Fruit fly (Drosophila melanogaster) whole organism, embryonic: ENCODE results near the gene CG12017.
A peak's percentile ranks its signal among the peaks of the same experiment; 100 is the strongest.

ENCODE experiments used
- B-H2 ChIP-seq: fragments of 200-800 bp; sonication (Bioruptor generic); optimal IDR thresholded peaks from 2 replicates; lab custom pipeline; 2018; ENCODE audit warnings: missing biosample characterization, mild to moderate bottlenecking, missing genetic modification characterization
- Bgb ChIP-seq: fragments of 200-800 bp; sonication (Bioruptor generic); IDR thresholded peaks from 2 replicates; pipeline ENCODE4 v1.3.6; 2022; ENCODE audit warnings: missing biosample characterization, missing genetic modification characterization; ENCODE audit not compliant: partially characterized antibody
- CG11085 ChIP-seq: fragments of 200-800 bp; sonication (Bioruptor generic); IDR thresholded peaks from 2 replicates; pipeline ENCODE4 v1.3.6; 2022; ENCODE audit warnings: missing biosample characterization, missing genetic modification characterization
- CG17361 ChIP-seq: fragments of 200-800 bp; sonication (Bioruptor generic); IDR thresholded peaks from 3 replicates; pipeline ENCODE4 v1.3.6; 2022; ENCODE audit warnings: missing biosample characterization, missing genetic modification characterization
- CG17385 ChIP-seq: fragments of 200-800 bp; sonication (Bioruptor generic); optimal IDR thresholded peaks from 3 replicates; lab custom pipeline; 2018; ENCODE audit warnings: missing biosample characterization, mild to moderate bottlenecking, missing genetic modification characterization
- CG18599 ChIP-seq: fragments of 200-800 bp; sonication (Bioruptor generic); optimal IDR thresholded peaks from 3 replicates; lab custom pipeline; 2017; ENCODE audit warnings: missing biosample characterization, missing genetic modification characterization, mild to moderate bottlenecking, moderate library complexity, missing genetic modification reagents
- CG2199 ChIP-seq: fragments of 200-800 bp; sonication (Bioruptor generic); IDR thresholded peaks from 3 replicates; pipeline ENCODE4 v1.3.6; 2022; ENCODE audit warnings: missing biosample characterization, missing genetic modification characterization
- CG7987 ChIP-seq: fragments of 200-800 bp; sonication (Bioruptor generic); optimal IDR thresholded peaks from 2 replicates; lab custom pipeline; 2018; ENCODE audit warnings: missing biosample characterization, mild to moderate bottlenecking, missing genetic modification characterization, moderate library complexity
- CG8478 ChIP-seq: fragments of >200 bp; optimal IDR thresholded peaks from 2 replicates; lab custom pipeline; 2018
- CG8765 ChIP-seq: fragments of 200-800 bp; sonication (Bioruptor generic); IDR thresholded peaks from 2 replicates; pipeline ENCODE4 v1.3.6; 2022; ENCODE audit warnings: missing biosample characterization, missing genetic modification characterization
- E2f2 ChIP-seq: fragments of 200-800 bp; sonication (Bioruptor generic); IDR thresholded peaks from 2 replicates; pipeline ENCODE4 v1.3.6; 2022; ENCODE audit warnings: missing biosample characterization, missing genetic modification characterization
- ERR ChIP-seq: fragments of 200-800 bp; sonication (Bioruptor generic); optimal IDR thresholded peaks from 2 replicates; lab custom pipeline; 2016; ENCODE audit warnings: missing biosample characterization, missing genetic modification characterization
- H15 ChIP-seq: fragments of 200-800 bp; sonication (Bioruptor generic); IDR thresholded peaks from 3 replicates; pipeline ENCODE4 v1.3.6; 2022; ENCODE audit warnings: missing biosample characterization, missing genetic modification characterization
- HHEX ChIP-seq: fragments of 200-800 bp; sonication (Bioruptor generic); optimal IDR thresholded peaks from 3 replicates; lab custom pipeline; 2017; ENCODE audit warnings: missing biosample characterization, mild to moderate bottlenecking, missing genetic modification characterization, missing genetic modification reagents
- Mad ChIP-seq: fragments of 200-800 bp; sonication (Bioruptor generic); optimal IDR thresholded peaks from 2 replicates; lab custom pipeline; 2016; ENCODE audit warnings: missing biosample characterization, missing genetic modification characterization
- Med ChIP-seq: fragments of 200-800 bp; sonication (Bioruptor generic); peaks from one replicate; lab custom pipeline; 2016; ENCODE audit warnings: missing biosample characterization, missing genetic modification characterization, mild to moderate bottlenecking, inconsistent platforms, moderate library complexity
- NFAT ChIP-seq: fragments of 200-800 bp; sonication (Bioruptor generic); IDR thresholded peaks from 2 replicates; pipeline ENCODE4 v1.3.6; 2022; ENCODE audit warnings: missing biosample characterization, missing genetic modification characterization
- Neu2 ChIP-seq: fragments of 200-800 bp; sonication (Bioruptor generic); optimal IDR thresholded peaks from 3 replicates; lab custom pipeline; 2016; ENCODE audit warnings: missing biosample characterization, missing genetic modification characterization, borderline replicate concordance
- Nf-YC ChIP-seq: fragments of 200-800 bp; optimal IDR thresholded peaks from 3 replicates; lab custom pipeline; 2019; ENCODE audit warnings: missing biosample characterization, mild to moderate bottlenecking, missing genetic modification characterization, moderate library complexity
- Pdp1 ChIP-seq, 2 experiments: fragments of 200-800 bp; sonication (Bioruptor generic); optimal IDR thresholded peaks; 3 replicates each; lab custom pipeline; 2016; ENCODE audit warnings: missing biosample characterization in 2 of 2, missing genetic modification characterization in 2 of 2, mild to moderate bottlenecking in 1 of 2, moderate library complexity in 1 of 2
- Ptx1 ChIP-seq: fragments of 200-800 bp; sonication (Bioruptor generic); IDR thresholded peaks from 2 replicates; pipeline ENCODE4 v1.3.6; 2022; ENCODE audit warnings: missing biosample characterization, missing genetic modification characterization
- Rfx ChIP-seq: fragments of 200-800 bp; sonication (Bioruptor generic); IDR thresholded peaks from 2 replicates; pipeline ENCODE4 v1.3.6; 2022; ENCODE audit warnings: missing biosample characterization, missing genetic modification characterization
- Vsx1 ChIP-seq: fragments of 200-800 bp; sonication (Bioruptor generic); optimal IDR thresholded peaks from 2 replicates; lab custom pipeline; 2017; ENCODE audit warnings: missing biosample characterization, mild to moderate bottlenecking, missing genetic modification characterization, missing genetic modification reagents
- ap ChIP-seq: fragments of 200-800 bp; sonication (Bioruptor generic); IDR thresholded peaks from 2 replicates; pipeline ENCODE4 v1.3.6; 2022; ENCODE audit warnings: missing biosample characterization, missing genetic modification characterization
- bbx ChIP-seq: fragments of 200-800 bp; sonication (Bioruptor generic); IDR thresholded peaks from 2 replicates; pipeline ENCODE4 v1.3.6; 2022; ENCODE audit warnings: missing biosample characterization, missing genetic modification characterization; ENCODE audit not compliant: partially characterized antibody
- bcd ChIP-seq: fragments of 200-800 bp; sonication (Bioruptor generic); optimal IDR thresholded peaks from 2 replicates; lab custom pipeline; 2017; ENCODE audit warnings: missing biosample characterization, mild to moderate bottlenecking, missing genetic modification characterization
- cad ChIP-seq: fragments of >200 bp; optimal IDR thresholded peaks from 2 replicates; lab custom pipeline; 2017; ENCODE audit warnings: missing biosample characterization, missing genetic modification characterization
- caup ChIP-seq: fragments of 200-800 bp; sonication (Bioruptor generic); optimal IDR thresholded peaks from 3 replicates; lab custom pipeline; 2017; ENCODE audit warnings: missing biosample characterization, mild to moderate bottlenecking, missing genetic modification characterization, moderate library complexity; ENCODE audit not compliant: severe bottlenecking
- chm ChIP-seq: fragments of 200-800 bp; sonication (Bioruptor generic); IDR thresholded peaks from 2 replicates; pipeline ENCODE4 v1.3.6; 2022; ENCODE audit warnings: missing biosample characterization, missing genetic modification characterization
- da ChIP-seq: fragments of 200-800 bp; sonication (Bioruptor generic); optimal IDR thresholded peaks from 2 replicates; lab custom pipeline; 2016; ENCODE audit warnings: missing biosample characterization, missing genetic modification characterization
- dpn ChIP-seq, 2 experiments: fragments of 200-800 bp; sonication (Bioruptor generic); optimal IDR thresholded peaks; 3 replicates each; lab custom pipeline; 2016; ENCODE audit warnings: missing biosample characterization in 2 of 2, missing genetic modification characterization in 2 of 2
- exex ChIP-seq: fragments of 200-800 bp; sonication (Bioruptor generic); optimal IDR thresholded peaks from 4 replicates; lab custom pipeline; 2018; ENCODE audit warnings: missing biosample characterization, mild to moderate bottlenecking, missing genetic modification characterization, moderate library complexity
- gem ChIP-seq: fragments of 200-800 bp; sonication (Bioruptor generic); optimal IDR thresholded peaks from 2 replicates; lab custom pipeline; 2019; ENCODE audit warnings: missing biosample characterization, mild to moderate bottlenecking, missing genetic modification characterization, moderate library complexity
- gro ChIP-seq: fragments of 200-800 bp; sonication (Bioruptor generic); optimal IDR thresholded peaks from 2 replicates; lab custom pipeline; 2016; ENCODE audit warnings: missing biosample characterization, missing genetic modification characterization
- her ChIP-seq: fragments of 200-800 bp; sonication (Bioruptor generic); optimal IDR thresholded peaks from 2 replicates; lab custom pipeline; 2016; ENCODE audit warnings: missing biosample characterization, missing genetic modification characterization
- jing ChIP-seq: fragments of 200-800 bp; sonication (Bioruptor generic); optimal IDR thresholded peaks from 2 replicates; lab custom pipeline; 2018; ENCODE audit warnings: missing biosample characterization, mild to moderate bottlenecking, missing genetic modification characterization
- lab ChIP-seq: fragments of 200-800 bp; sonication (Bioruptor generic); optimal IDR thresholded peaks from 3 replicates; lab custom pipeline; 2017; ENCODE audit warnings: missing biosample characterization, missing genetic modification characterization, mild to moderate bottlenecking, moderate library complexity, missing genetic modification reagents
- nom ChIP-seq: fragments of 200-800 bp; sonication (Bioruptor generic); optimal IDR thresholded peaks from 2 replicates; lab custom pipeline; 2017; ENCODE audit warnings: missing biosample characterization, missing genetic modification characterization, mild to moderate bottlenecking, moderate library complexity, missing genetic modification reagents
- run ChIP-seq: fragments of 200-800 bp; sonication (Bioruptor generic); optimal IDR thresholded peaks from 3 replicates; lab custom pipeline; 2018; ENCODE audit warnings: missing biosample characterization, mild to moderate bottlenecking, missing genetic modification characterization
- scrt ChIP-seq: fragments of 200-800 bp; sonication (Bioruptor generic); optimal IDR thresholded peaks from 2 replicates; lab custom pipeline; 2018; ENCODE audit warnings: missing biosample characterization, mild to moderate bottlenecking, missing genetic modification characterization, moderate library complexity
- slbo ChIP-seq: fragments of 200-800 bp; sonication (Bioruptor generic); IDR thresholded peaks from 2 replicates; pipeline ENCODE4 v1.3.6; 2022; ENCODE audit warnings: missing biosample characterization, missing genetic modification characterization
- sna ChIP-seq: fragments of 200-800 bp; sonication (Bioruptor generic); IDR thresholded peaks from 2 replicates; pipeline ENCODE4 v1.3.6; 2022; ENCODE audit warnings: missing biosample characterization, missing genetic modification characterization; ENCODE audit not compliant: partially characterized antibody
- trem ChIP-seq: fragments of 200-800 bp; optimal IDR thresholded peaks from 3 replicates; lab custom pipeline; 2019; ENCODE audit warnings: missing biosample characterization, mild to moderate bottlenecking, missing genetic modification characterization, moderate library complexity
- trh ChIP-seq: fragments of 200-800 bp; sonication (Bioruptor generic); optimal IDR thresholded peaks from 2 replicates; lab custom pipeline; 2016; ENCODE audit warnings: missing biosample characterization, missing genetic modification characterization
- vvl ChIP-seq: fragments of 200-800 bp; sonication (Bioruptor generic); IDR thresholded peaks from 2 replicates; pipeline ENCODE4 v1.3.6; 2022; ENCODE audit warnings: missing biosample characterization, missing genetic modification characterization
- wdn ChIP-seq: fragments of 200-800 bp; sonication (Bioruptor generic); IDR thresholded peaks from 2 replicates; pipeline ENCODE4 v1.3.6; 2022; ENCODE audit warnings: missing biosample characterization, missing genetic modification characterization
- zen ChIP-seq: fragments of 200-800 bp; sonication (Bioruptor generic); optimal IDR thresholded peaks from 3 replicates; lab custom pipeline; 2018; ENCODE audit warnings: missing biosample characterization, mild to moderate bottlenecking, missing genetic modification characterization, moderate library complexity

CG12017 gene

DNA sequence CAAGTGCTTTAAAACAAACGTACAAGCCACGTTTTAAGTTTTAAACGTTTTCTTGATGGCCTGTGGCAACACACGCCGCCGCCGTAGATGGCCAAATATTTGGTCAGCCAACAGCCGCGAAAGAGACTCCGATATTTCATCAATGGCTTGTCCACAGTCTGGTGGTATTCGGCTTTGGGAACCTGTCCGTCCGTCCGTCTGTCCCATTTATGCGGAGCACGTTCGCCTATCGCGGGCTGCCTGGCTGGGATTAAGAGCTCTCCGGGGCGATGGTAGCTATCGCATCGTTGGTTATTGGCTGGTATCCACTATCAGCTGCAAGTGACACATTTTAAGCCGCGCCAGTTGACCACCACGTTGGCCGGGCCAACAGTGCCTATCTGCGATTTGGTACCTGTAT is 27.6 kb downstream of the CG12017 start:
- peak; percentile 27 for TF ChIP-seq Nf-YC (tag; lab: Kevin White, UChicago)
- TF ChIP-seq bbx (GFP tag; lab: Robert Waterston, UW): peak; percentile 32; the same call in 1 of the 2 replicates
- no peak for TF ChIP-seq ap (GFP tag; lab: Robert Waterston, UW)
- TF ChIP-seq lab (GFP tag; lab: Kevin White, UChicago): peak; percentile 35
- no peak for TF ChIP-seq gem (tag; lab: Kevin White, UChicago)
- TF ChIP-seq gro (GFP tag; lab: Kevin White, UChicago): no peak
- no peak for TF ChIP-seq H15
- TF ChIP-seq CG2199 (GFP tag; lab: Robert Waterston, UW): 0 out of 3 replicates have a peak, but pooled peaks have one; percentile 19
- peak; percentile 5 for TF ChIP-seq zen (tag; lab: Kevin White, UChicago)
- TF ChIP-seq HHEX (GFP tag; lab: Kevin White, UChicago): peak; percentile 10
- TF ChIP-seq Bgb (GFP tag; lab: Robert Waterston, UW): 0 out of 2 replicates have a peak, but pooled peaks have one; percentile 12
- no peak for TF ChIP-seq wdn
- peak; percentile 65 for TF ChIP-seq Med (GFP tag; lab: Kevin White, UChicago)
- no peak for TF ChIP-seq her (GFP tag; lab: Kevin White, UChicago)
- TF ChIP-seq Ptx1 (GFP tag; lab: Robert Waterston, UW): peak; percentile 17; the same call in 1 of the 2 replicates
- TF ChIP-seq vvl (GFP tag; lab: Robert Waterston, UW): peak; percentile 52
- 0 out of 2 replicates have a peak, but pooled peaks have one; percentile 6 for TF ChIP-seq E2f2 (GFP tag; lab: Robert Waterston, UW)

DNA sequence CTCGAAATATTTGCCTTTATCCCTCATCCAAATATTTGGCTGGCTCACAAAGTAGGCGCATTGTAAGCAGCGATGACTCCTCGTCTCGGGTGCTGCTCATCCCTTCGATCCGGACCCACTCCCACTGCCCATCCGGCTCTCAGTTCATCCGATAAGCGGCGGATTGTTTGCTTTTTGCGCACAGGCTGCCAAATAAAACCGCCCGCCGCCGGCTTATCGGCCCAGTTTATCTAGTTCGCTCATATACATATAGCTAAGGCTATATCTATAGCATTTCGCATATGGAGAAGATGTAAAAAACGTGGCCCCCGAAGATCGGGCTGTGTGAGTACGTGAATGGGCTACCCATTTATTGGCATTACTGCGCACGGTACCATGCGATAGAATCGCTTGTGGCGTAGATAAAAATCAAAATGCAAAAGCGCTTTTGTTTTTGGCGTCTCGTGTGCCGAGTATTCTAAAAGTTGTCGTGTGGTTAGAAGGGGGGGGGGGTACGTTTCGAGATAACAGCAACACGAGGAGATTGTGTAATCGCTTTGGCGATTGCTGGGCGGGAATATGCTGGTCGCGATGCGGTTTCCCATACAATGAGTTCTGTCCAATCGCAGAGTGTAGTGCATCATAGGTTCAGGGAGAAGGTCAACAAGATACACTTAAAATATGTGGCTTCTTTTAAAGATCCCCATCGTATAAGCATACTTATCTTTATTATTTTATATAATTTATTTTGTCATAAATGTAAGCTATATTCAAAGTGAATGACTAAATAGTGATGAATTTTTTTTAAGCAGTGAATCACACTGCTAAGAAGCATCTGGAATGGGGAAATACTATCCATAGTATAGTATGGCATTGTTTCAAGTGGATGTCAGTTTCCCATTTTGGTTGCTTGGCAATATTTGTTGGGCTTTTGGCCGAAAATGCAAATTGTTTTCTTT is 28.9 kb downstream of the CG12017 start:
- TF ChIP-seq run (tag; lab: Kevin White, UChicago) (no peak), scrt (GFP tag; lab: Kevin White, UChicago) (no peak), Mad (GFP tag; lab: Kevin White, UChicago) (no peak), caup (GFP tag; lab: Kevin White, UChicago) (peak; percentile 41), da (GFP tag; lab: Kevin White, UChicago) (no peak), CG8765 (GFP tag; lab: Robert Waterston, UW) (no peak), exex (peak; percentile 69), Vsx1 (GFP tag; lab: Kevin White, UChicago) (no peak), slbo (GFP tag; lab: Robert Waterston, UW) (no peak), dpn (GFP tag; optimal IDR thresholded peaks at IDR 0.05; lab: Kevin White, UChicago) (no peak), nom (no peak), chm (GFP tag; lab: Robert Waterston, UW) (no peak), CG18599 (GFP tag; lab: Kevin White, UChicago) (peak; percentile 30), trem (tag; lab: Kevin White, UChicago) (no peak), NFAT (GFP tag; lab: Robert Waterston, UW) (no peak), CG11085 (no peak), Pdp1 (GFP tag; optimal IDR thresholded peaks at IDR 0.05; lab: Kevin White, UChicago) (peak in 1 of 2 experiments; percentile 95), B-H2 (no peak), CG17385 (GFP tag; lab: Kevin White, UChicago) (no peak), cad (no peak), CG8478 (no peak), Rfx (0 out of 2 replicates have a peak, but pooled peaks have one; percentile 3), Neu2 (no peak), jing (GFP tag; lab: Kevin White, UChicago) (no peak), CG17361 (GFP tag; lab: Robert Waterston, UW) (no peak), bcd (no peak), ERR (GFP tag; lab: Kevin White, UChicago) (no peak), CG7987 (no peak), sna (GFP tag; lab: Robert Waterston, UW) (no peak), zen (tag; lab: Kevin White, UChicago) (no peak), trh (GFP tag; lab: Kevin White, UChicago) (no peak)
